Worm (Caenorhabditis elegans) whole organism, L1 larva: ENCODE results near the gene grd-6.
A peak's percentile ranks its signal among the peaks of the same experiment; 100 is the strongest.

Experiments
- C04F5.9 ChIP-seq: sonication (generic microtip); optimal IDR thresholded peaks from 2 replicates; lab custom pipeline; 2016; ENCODE audit warnings: missing genetic modification characterization, missing compliant biosample characterization
- Y116A8C.19 ChIP-seq: sonication (generic microtip); optimal IDR thresholded peaks from 2 replicates; lab custom pipeline; 2016; ENCODE audit warnings: missing compliant biosample characterization, missing genetic modification characterization, borderline replicate concordance
- aha-1 ChIP-seq: fragments of 150-350 bp; optimal IDR thresholded peaks from 2 replicates; lab custom pipeline; 2014; ENCODE audit warnings: missing biosample characterization, missing genetic modification characterization
- alr-1 ChIP-seq: fragments of 200-800 bp; sonication (Bioruptor generic); optimal IDR thresholded peaks from 2 replicates; lab custom pipeline; 2018; ENCODE audit warnings: borderline replicate concordance, mild to moderate bottlenecking, missing genetic modification characterization, missing compliant biosample characterization
- aly-2 ChIP-seq: fragments of 150-350 bp; optimal IDR thresholded peaks from 2 replicates; lab custom pipeline; 2014; ENCODE audit warnings: missing biosample characterization, missing genetic modification characterization
- ama-1 ChIP-seq: fragments of 150-350 bp; optimal IDR thresholded peaks from 2 replicates; lab custom pipeline; 2014
- ceh-8 ChIP-seq: fragments of 200-800 bp; sonication (Bioruptor generic); optimal IDR thresholded peaks from 2 replicates; lab custom pipeline; 2018; ENCODE audit warnings: mild to moderate bottlenecking, missing genetic modification characterization, moderate library complexity, missing compliant biosample characterization
- ceh-82 ChIP-seq, 3 experiments: fragments of 150-350 bp in 1 of 3; sonication (generic microtip) in 2 of 3; optimal IDR thresholded peaks; 2 replicates each; lab custom pipeline; 2014 to 2017; ENCODE audit warnings: missing biosample characterization in 3 of 3, missing genetic modification characterization in 3 of 3
- ceh-88 ChIP-seq: fragments of 200-800 bp; sonication (Bioruptor generic); IDR thresholded peaks from 2 replicates; pipeline ENCODE4 v1.3.6; 2022; ENCODE audit warnings: missing genetic modification characterization, missing compliant biosample characterization
- ces-1 ChIP-seq: fragments of 150-350 bp; optimal IDR thresholded peaks from 2 replicates; lab custom pipeline; 2014; ENCODE audit warnings: missing biosample characterization, missing genetic modification reagents, missing genetic modification characterization
- dsc-1 ChIP-seq: sonication (generic microtip); optimal IDR thresholded peaks from 2 replicates; lab custom pipeline; 2016; ENCODE audit warnings: mild to moderate bottlenecking, missing genetic modification characterization, missing compliant biosample characterization
- efl-1 ChIP-seq, 4 experiments: fragments of 150-350 bp; optimal IDR thresholded peaks in 3 of 4; peaks in 1 of 4; 1 replicate in 1 of 4; 2 replicates in 3 of 4; lab custom pipeline; 2014; ENCODE audit warnings: missing biosample characterization in 2 of 4, missing genetic modification characterization in 2 of 4, missing genetic modification reagents in 2 of 4
- efl-3 ChIP-seq: fragments of 200-800 bp; sonication (Bioruptor generic); optimal IDR thresholded peaks from 2 replicates; lab custom pipeline; 2018; ENCODE audit warnings: mild to moderate bottlenecking, missing genetic modification characterization, missing compliant biosample characterization
- egl-27 ChIP-seq, 2 experiments: fragments of 150-350 bp in 1 of 2; sonication (generic microtip); optimal IDR thresholded peaks; 3 replicates each; lab custom pipeline; 2017 to 2018; ENCODE audit warnings: missing biosample characterization in 2 of 2, missing genetic modification characterization in 2 of 2, missing genetic modification reagents in 2 of 2
- elt-2 ChIP-seq: sonication (generic microtip); optimal IDR thresholded peaks from 2 replicates; lab custom pipeline; 2016; ENCODE audit warnings: missing genetic modification characterization, mild to moderate bottlenecking, inconsistent platforms, missing compliant biosample characterization, missing genetic modification reagents
- elt-3 ChIP-seq, 6 experiments: fragments of 150-350 bp in 1 of 6; sonication (generic microtip); optimal IDR thresholded peaks; 2 replicates each; lab custom pipeline; 2017 to 2018; ENCODE audit warnings: missing biosample characterization in 6 of 6, missing genetic modification characterization in 6 of 6, inconsistent platforms in 1 of 6
- fkh-8 ChIP-seq: sonication (generic microtip); optimal IDR thresholded peaks from 2 replicates; lab custom pipeline; 2016; ENCODE audit warnings: mild to moderate bottlenecking, missing genetic modification characterization, missing compliant biosample characterization
- fos-1 ChIP-seq: fragments of 150-350 bp; optimal IDR thresholded peaks from 2 replicates; lab custom pipeline; 2014; ENCODE audit warnings: missing biosample characterization, missing genetic modification characterization
- grh-1 ChIP-seq: fragments of 200-800 bp; sonication (Bioruptor generic); IDR thresholded peaks from 2 replicates; pipeline ENCODE4 v1.3.6; 2022; ENCODE audit warnings: missing genetic modification reagents, missing genetic modification characterization, missing compliant biosample characterization
- hpl-2 ChIP-seq: fragments of 150-350 bp; optimal IDR thresholded peaks from 2 replicates; lab custom pipeline; 2014; ENCODE audit warnings: missing biosample characterization, missing genetic modification reagents, missing genetic modification characterization
- lin-14 ChIP-seq: fragments of 200-800 bp; sonication (Bioruptor generic); optimal IDR thresholded peaks from 2 replicates; lab custom pipeline; 2018; ENCODE audit warnings: mild to moderate bottlenecking, missing genetic modification characterization, moderate library complexity, missing compliant biosample characterization
- lin-15B ChIP-seq: fragments of 150-350 bp; sonication (generic microtip); optimal IDR thresholded peaks from 3 replicates; lab custom pipeline; 2014; ENCODE audit warnings: missing biosample characterization, missing genetic modification characterization
- lin-35 ChIP-seq, 2 experiments: fragments of 150-350 bp; optimal IDR thresholded peaks; 2 replicates each; lab custom pipeline; 2014; ENCODE audit warnings: missing biosample characterization in 2 of 2, missing genetic modification characterization in 2 of 2, missing genetic modification reagents in 2 of 2
- lin-39 ChIP-seq: fragments of 150-350 bp; optimal IDR thresholded peaks from 2 replicates; lab custom pipeline; 2014; ENCODE audit warnings: missing biosample characterization, missing genetic modification reagents, missing genetic modification characterization
- lsy-2 ChIP-seq, 2 experiments: fragments of 150-350 bp; optimal IDR thresholded peaks; 2 replicates each; lab custom pipeline; 2014; ENCODE audit warnings: missing biosample characterization in 2 of 2, missing genetic modification characterization in 2 of 2
- mab-9 ChIP-seq: fragments of 200-800 bp; sonication (Bioruptor generic); IDR thresholded peaks from 2 replicates; pipeline ENCODE4 v1.3.6; 2022; ENCODE audit warnings: missing genetic modification reagents, missing genetic modification characterization, missing compliant biosample characterization
- mdl-1 ChIP-seq, 2 experiments: fragments of 150-350 bp; optimal IDR thresholded peaks; 2 replicates each; lab custom pipeline; 2014 to 2017; ENCODE audit warnings: missing biosample characterization in 2 of 2, missing genetic modification characterization in 2 of 2, inconsistent platforms in 1 of 2
- nhr-11 ChIP-seq: fragments of 150-350 bp; optimal IDR thresholded peaks from 2 replicates; lab custom pipeline; 2014; ENCODE audit warnings: missing biosample characterization, missing genetic modification characterization
- nhr-12 ChIP-seq: sonication (generic microtip); optimal IDR thresholded peaks from 2 replicates; lab custom pipeline; 2017; ENCODE audit warnings: missing biosample characterization, missing genetic modification characterization
- nhr-19 ChIP-seq: fragments of 200-800 bp; sonication (Bioruptor generic); conservative IDR thresholded peaks from 2 replicates; pipeline ENCODE4 v1.3.6; 2022; ENCODE audit warnings: missing genetic modification characterization, missing compliant biosample characterization
- nhr-71 ChIP-seq: sonication (generic microtip); optimal IDR thresholded peaks from 2 replicates; lab custom pipeline; 2016; ENCODE audit warnings: mild to moderate bottlenecking, missing genetic modification characterization, moderate library complexity, missing compliant biosample characterization
- nhr-90 ChIP-seq: sonication (generic microtip); optimal IDR thresholded peaks from 2 replicates; lab custom pipeline; 2016; ENCODE audit warnings: mild to moderate bottlenecking, missing genetic modification characterization, missing compliant biosample characterization; ENCODE audit not compliant: poor library complexity
- pag-3 ChIP-seq: sonication (generic microtip); optimal IDR thresholded peaks from 2 replicates; lab custom pipeline; 2017; ENCODE audit warnings: missing genetic modification characterization, mild to moderate bottlenecking, missing compliant biosample characterization, antibody characterized with exemption, borderline replicate concordance; ENCODE audit not compliant: insufficient read depth
- pax-3 ChIP-seq: fragments of 200-800 bp; sonication (Bioruptor generic); optimal IDR thresholded peaks from 2 replicates; lab custom pipeline; 2018; ENCODE audit warnings: mild to moderate bottlenecking, missing genetic modification characterization, moderate library complexity, missing compliant biosample characterization
- pqm-1 ChIP-seq: sonication (generic microtip); optimal IDR thresholded peaks from 3 replicates; lab custom pipeline; 2017; ENCODE audit warnings: missing biosample characterization, missing genetic modification characterization
- rnt-1 ChIP-seq: sonication (generic microtip); optimal IDR thresholded peaks from 2 replicates; lab custom pipeline; 2016; ENCODE audit warnings: mild to moderate bottlenecking, missing genetic modification characterization, moderate library complexity, missing compliant biosample characterization
- snpc-4 ChIP-seq: fragments of 150-350 bp; optimal IDR thresholded peaks from 2 replicates; lab custom pipeline; 2014; ENCODE audit warnings: missing biosample characterization, missing genetic modification characterization
- sox-4 ChIP-seq: sonication (generic microtip); optimal IDR thresholded peaks from 2 replicates; lab custom pipeline; 2016; ENCODE audit warnings: missing genetic modification characterization, missing compliant biosample characterization
- sup-37 ChIP-seq: fragments of 200-800 bp; sonication (Bioruptor generic); optimal IDR thresholded peaks from 2 replicates; lab custom pipeline; 2018; ENCODE audit warnings: mild to moderate bottlenecking, missing genetic modification characterization, missing compliant biosample characterization
- tbx-2 ChIP-seq: sonication (generic microtip); optimal IDR thresholded peaks from 2 replicates; lab custom pipeline; 2016; ENCODE audit warnings: missing genetic modification characterization, missing compliant biosample characterization
- tlp-1 ChIP-seq: fragments of 150-350 bp; optimal IDR thresholded peaks from 2 replicates; lab custom pipeline; 2014; ENCODE audit warnings: missing biosample characterization, missing genetic modification characterization
- unc-130 ChIP-seq: fragments of 150-350 bp; optimal IDR thresholded peaks from 2 replicates; lab custom pipeline; 2017; ENCODE audit warnings: missing biosample characterization, missing genetic modification characterization, inconsistent platforms
- unc-62 ChIP-seq: fragments of 150-350 bp; optimal IDR thresholded peaks from 2 replicates; lab custom pipeline; 2014; ENCODE audit warnings: missing biosample characterization, missing genetic modification reagents, missing genetic modification characterization
- ztf-4 ChIP-seq: fragments of 150-350 bp; optimal IDR thresholded peaks from 2 replicates; lab custom pipeline; 2014; ENCODE audit warnings: missing biosample characterization, missing genetic modification characterization

grd-6 gene

ce11 chrV:9243171-9243996 lies 21.7 kb downstream of the grd-6 start, which contains the start of gene glo-4 (continued):
- TF ChIP-seq nhr-90 (tag; lab: Kevin White, UChicago) (peak; percentile 68), Y116A8C.19 (tag; lab: Kevin White, UChicago) (no peak), mab-9 (GFP tag; lab: Robert Waterston, UW) (peak; percentile 58; the same call in 1 of the 2 replicates), efl-3 (GFP tag; lab: Kevin White, UChicago) (no peak), C04F5.9 (tag; lab: Kevin White, UChicago) (peak; percentile 26), egl-27 (tag; optimal IDR thresholded peaks at IDR 0.05; lab: Kevin White, UChicago) (no peak), aly-2 (tag; lab: Kevin White, UChicago) (peak; percentile 58), alr-1 (tag; lab: Kevin White, UChicago) (no peak), elt-3 (tag; optimal IDR thresholded peaks at IDR 0.05; lab: Kevin White, UChicago) (peak in 2 of 6 experiments; percentile 40 to 70), rnt-1 (tag; lab: Kevin White, UChicago) (peak; percentile 78), pag-3 (peak; percentile 13), pax-3 (tag; lab: Kevin White, UChicago) (no peak)

- TF ChIP-seq lin-39 (tag; lab: Kevin White, UChicago) (no peak), nhr-12 (tag; lab: Kevin White, UChicago) (no peak), pqm-1 (tag; lab: Kevin White, UChicago) (no peak), aha-1 (tag; lab: Kevin White, UChicago) (no peak), ceh-8 (no peak), ztf-4 (tag; lab: Kevin White, UChicago) (no peak), unc-62 (GFP tag; lab: Kevin White, UChicago) (no peak), lin-15B (no peak), nhr-90 (tag; lab: Kevin White, UChicago) (no peak), grh-1 (no peak), sox-4 (tag; lab: Kevin White, UChicago) (no peak), fkh-8 (tag; lab: Kevin White, UChicago) (no peak), fos-1 (tag; lab: Kevin White, UChicago) (no peak), ama-1 (lab: Kevin White, UChicago) (no peak), hpl-2 (GFP tag; lab: Kevin White, UChicago) (no peak), tlp-1 (tag; lab: Kevin White, UChicago) (no peak), unc-130 (tag; lab: Kevin White, UChicago) (no peak), tbx-2 (tag; lab: Kevin White, UChicago) (no peak), ces-1 (GFP tag; lab: Kevin White, UChicago) (no peak), pag-3 (no peak)
- TF ChIP-seq, all 84 proteins: peak for 0
These were observed 24.6 kb downstream of the grd-6 start, which contains the start of gene aat-2 for ce11 chrV:9246260-9246659. Gene aat-2, minus strand, starts transcription at chrV:9246360.

- TF ChIP-seq aha-1 (tag; lab: Kevin White, UChicago) (no peak), elt-2 (tag; lab: Kevin White, UChicago) (no peak), nhr-11 (tag; lab: Kevin White, UChicago) (no peak), pag-3 (peak; percentile 86), nhr-71 (tag; lab: Kevin White, UChicago) (peak; percentile 60), snpc-4 (tag; lab: Kevin White, UChicago) (no peak), lin-15B (no peak), lin-14 (GFP tag; lab: Kevin White, UChicago) (peak; percentile 85), dsc-1 (tag; lab: Kevin White, UChicago) (peak; percentile 26), pqm-1 (tag; lab: Kevin White, UChicago) (no peak), efl-1 (optimal IDR thresholded peaks at IDR 0.05; lab: Kevin White, UChicago) (peak; percentile 16 to 34), efl-1 (GFP tag; optimal IDR thresholded peaks at IDR 0.05 in 1 of 2; lab: Kevin White, UChicago) (no peak), ceh-82 (tag; optimal IDR thresholded peaks at IDR 0.05; lab: Kevin White, UChicago) (peak in 1 of 3 experiments; percentile 44), rnt-1 (tag; lab: Kevin White, UChicago) (peak; percentile 43), lsy-2 (tag; optimal IDR thresholded peaks at IDR 0.05; lab: Kevin White, UChicago) (peak; percentile 8 to 20), ama-1 (lab: Kevin White, UChicago) (no peak), sox-4 (tag; lab: Kevin White, UChicago) (no peak), lin-35 (GFP tag; optimal IDR thresholded peaks at IDR 0.05; lab: Kevin White, UChicago) (peak in 1 of 2 experiments; percentile 0), unc-130 (tag; lab: Kevin White, UChicago) (no peak), tbx-2 (tag; lab: Kevin White, UChicago) (no peak), ceh-88 (GFP tag; lab: Robert Waterston, UW) (no peak), nhr-19 (GFP tag; lab: Robert Waterston, UW) (peak; percentile 35), sup-37 (no peak), mdl-1 (tag; optimal IDR thresholded peaks at IDR 0.05; lab: Kevin White, UChicago) (peak in 1 of 2 experiments; percentile 34)
These were observed 25.8 kb downstream of the grd-6 start for ce11 chrV:9247416-9247815.
